Worm (Caenorhabditis elegans): Measurements from ENCODE around the gene cnx-1.

The cnx-1 gene

DNA sequence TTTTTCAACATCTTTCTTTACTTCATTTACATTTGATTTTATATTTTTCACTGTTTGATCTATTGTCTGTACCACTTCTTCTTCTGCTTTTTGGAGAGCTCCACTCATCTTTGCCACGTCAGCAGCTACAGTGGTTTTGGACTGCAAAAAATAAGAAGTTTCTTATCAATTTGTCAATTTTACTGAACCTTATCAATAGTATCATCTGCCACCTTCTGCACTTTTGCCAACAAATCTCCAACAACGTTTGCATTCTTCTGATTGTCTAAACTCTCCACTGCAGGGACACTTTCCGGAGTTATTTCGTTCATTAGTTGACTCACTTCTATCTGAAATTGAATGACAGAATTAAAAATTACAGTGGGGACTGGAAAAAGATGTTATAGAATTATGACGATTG, 30.2 kb downstream of the cnx-1 start:
- TF ChIP-seq elt-2 (tag; optimal IDR thresholded peaks at IDR 0.05) (peak; percentile 84), mdl-1 (tag; optimal IDR thresholded peaks at IDR 0.05) (no peak), nhr-76 (tag; optimal IDR thresholded peaks at IDR 0.05) (no peak), nhr-11 (tag; optimal IDR thresholded peaks at IDR 0.05) (no peak), ceh-16 (tag; optimal IDR thresholded peaks at IDR 0.05) (no peak), pqm-1 (tag; optimal IDR thresholded peaks at IDR 0.05) (peak; percentile 90), eor-1 (tag; optimal IDR thresholded peaks at IDR 0.05) (no peak), nhr-67 (tag; optimal IDR thresholded peaks at IDR 0.05) (no peak), daf-12 (tag; optimal IDR thresholded peaks at IDR 0.05) (no peak), ama-1 (optimal IDR thresholded peaks at IDR 0.05) (no peak), zag-1 (tag; optimal IDR thresholded peaks at IDR 0.05) (no peak), tbx-2 (tag; optimal IDR thresholded peaks at IDR 0.05) (no peak), elt-3 (tag; optimal IDR thresholded peaks at IDR 0.05) (no peak), pha-4 (tag; optimal IDR thresholded peaks at IDR 0.05) (peak; percentile 37), ceh-28 (tag; optimal IDR thresholded peaks at IDR 0.05) (no peak)

- TF ChIP-seq jun-1 (tag; optimal IDR thresholded peaks at IDR 0.05) (peak; percentile 23), elt-2 (tag; optimal IDR thresholded peaks at IDR 0.05) (peak; percentile 24), fkh-10 (GFP tag; optimal IDR thresholded peaks at IDR 0.05) (no peak), hmg-11 (tag; optimal IDR thresholded peaks at IDR 0.05) (no peak), ceh-82 (tag; optimal IDR thresholded peaks at IDR 0.05) (peak; percentile 8), ztf-11 (tag; optimal IDR thresholded peaks at IDR 0.05) (no peak), fkh-2 (tag; optimal IDR thresholded peaks at IDR 0.05) (no peak), mdl-1 (tag; optimal IDR thresholded peaks at IDR 0.05) (no peak), nhr-43 (tag; optimal IDR thresholded peaks at IDR 0.05; ENCODE audit: poor library complexity, severe bottlenecking) (peak; percentile 33), unc-39 (tag; optimal IDR thresholded peaks at IDR 0.05) (no peak), lin-15B (tag; optimal IDR thresholded peaks at IDR 0.05) (no peak), ama-1 (optimal IDR thresholded peaks at IDR 0.05) (no peak), nhr-11 (tag; optimal IDR thresholded peaks at IDR 0.05) (no peak), egl-5 (tag; optimal IDR thresholded peaks at IDR 0.05) (no peak), elt-3 (tag; optimal IDR thresholded peaks at IDR 0.05) (no peak), ceh-28 (tag; optimal IDR thresholded peaks at IDR 0.05) (peak; percentile 22), elt-1 (tag; optimal IDR thresholded peaks at IDR 0.05) (no peak), ceh-9 (tag; optimal IDR thresholded peaks at IDR 0.05) (no peak), nhr-12 (tag; optimal IDR thresholded peaks at IDR 0.05) (no peak), sea-2 (GFP tag; optimal IDR thresholded peaks at IDR 0.05) (no peak), nhr-76 (tag; optimal IDR thresholded peaks at IDR 0.05) (no peak), nhr-25 (tag; optimal IDR thresholded peaks at IDR 0.05) (no peak), ZK546.5 (tag; optimal IDR thresholded peaks at IDR 0.05) (no peak), nhr-28 (tag; optimal IDR thresholded peaks at IDR 0.05) (no peak), pha-4 (tag; optimal IDR thresholded peaks at IDR 0.05) (no peak), aly-2 (tag; optimal IDR thresholded peaks at IDR 0.05) (peak; percentile 65), egl-27 (tag; optimal IDR thresholded peaks at IDR 0.05) (no peak), nhr-67 (tag; optimal IDR thresholded peaks at IDR 0.05) (no peak), nhr-77 (tag; optimal IDR thresholded peaks at IDR 0.05) (peak; percentile 27), lsy-12 (tag; optimal IDR thresholded peaks at IDR 0.05) (peak; percentile 63), nfya-1 (tag; optimal IDR thresholded peaks at IDR 0.05; ENCODE audit: insufficient read depth) (no peak), fos-1 (tag; optimal IDR thresholded peaks at IDR 0.05) (no peak), snpc-4 (tag; optimal IDR thresholded peaks at IDR 0.05) (no peak), zag-1 (tag; optimal IDR thresholded peaks at IDR 0.05) (no peak), unc-62 (GFP tag; optimal IDR thresholded peaks at IDR 0.05) (no peak), ztf-4 (tag; optimal IDR thresholded peaks at IDR 0.05) (no peak), ceh-16 (tag; optimal IDR thresholded peaks at IDR 0.05) (no peak), nhr-237 (tag; optimal IDR thresholded peaks at IDR 0.05) (no peak), skn-1 (tag; optimal IDR thresholded peaks at IDR 0.05) (no peak), lin-39 (tag; optimal IDR thresholded peaks at IDR 0.05) (no peak), nhr-23 (tag; optimal IDR thresholded peaks at IDR 0.05) (peak; percentile 21), daf-12 (tag; optimal IDR thresholded peaks at IDR 0.05) (no peak), R02D3.7 (tag; optimal IDR thresholded peaks at IDR 0.05) (no peak), pqm-1 (tag; optimal IDR thresholded peaks at IDR 0.05) (no peak), tbx-2 (tag; optimal IDR thresholded peaks at IDR 0.05) (peak; percentile 28), mml-1 (tag; optimal IDR thresholded peaks at IDR 0.05) (no peak), eor-1 (tag; optimal IDR thresholded peaks at IDR 0.05) (no peak)
Observed at ce11 chrIII:9783133-9783590, 33.8 kb downstream of the cnx-1 start.
